Fruit fly (Drosophila melanogaster) whole organism, larva: ENCODE results near the gene CG2854.

Experiments used
- noc ChIP-seq: fragments of 200-800 bp; sonication (Bioruptor generic); optimal IDR thresholded peaks from 3 replicates; lab custom pipeline; 2019; ENCODE audit warnings: missing biosample characterization, mild to moderate bottlenecking, missing genetic modification characterization, moderate library complexity

CG2854 gene

DNA sequence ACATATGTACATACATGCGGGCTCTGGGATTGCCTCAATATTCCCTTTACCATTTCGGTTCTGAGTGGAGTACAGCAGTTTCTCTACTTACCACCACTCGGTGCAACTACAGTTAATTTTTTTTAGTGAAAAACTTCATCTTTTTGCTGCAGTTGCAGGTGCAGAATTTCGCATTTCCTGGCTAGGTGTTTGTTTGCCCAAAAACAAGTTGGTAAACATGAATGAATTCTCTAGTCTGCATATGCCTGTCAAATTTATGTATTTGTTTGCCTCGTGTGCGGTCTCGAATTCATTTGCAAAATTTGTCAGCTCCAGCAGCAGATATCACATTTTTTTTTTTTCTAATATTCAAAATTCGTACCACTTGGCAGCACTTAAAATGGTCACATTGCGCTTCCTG lies at the start of gene CG2854:
Gene CG2854 (plus strand): TSS at position 301 of the 400 bp plus-strand sequence.
- TF ChIP-seq noc (tag; lab: Kevin White, UChicago) = no peak

DNA sequence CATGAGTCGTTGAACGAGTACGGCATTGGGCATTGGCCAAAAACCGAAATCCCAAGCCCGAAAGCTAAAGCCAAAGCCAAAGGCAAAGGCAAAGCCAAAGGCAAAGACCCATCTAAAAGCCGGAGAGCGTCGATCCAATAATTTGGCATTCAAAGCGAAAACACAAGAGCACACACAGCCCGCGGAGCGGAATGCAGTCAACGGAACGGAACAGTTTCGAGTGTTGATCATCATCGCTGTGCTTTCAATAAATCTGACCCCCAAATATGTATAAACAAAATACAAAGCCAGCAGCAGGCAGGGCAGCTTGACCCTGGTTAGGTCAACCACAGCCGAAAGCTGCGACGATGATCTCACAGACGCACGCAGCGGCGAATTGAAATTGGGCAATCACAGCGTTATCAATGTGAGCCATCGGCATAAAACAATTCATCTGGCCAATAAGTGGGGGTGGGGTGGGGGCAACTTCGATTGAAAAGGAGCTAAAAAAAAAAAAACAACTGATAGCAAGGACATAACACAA lies 48.1 kb upstream of the CG2854 start:
- no peak for TF ChIP-seq noc (tag; lab: Kevin White, UChicago)

DNA sequence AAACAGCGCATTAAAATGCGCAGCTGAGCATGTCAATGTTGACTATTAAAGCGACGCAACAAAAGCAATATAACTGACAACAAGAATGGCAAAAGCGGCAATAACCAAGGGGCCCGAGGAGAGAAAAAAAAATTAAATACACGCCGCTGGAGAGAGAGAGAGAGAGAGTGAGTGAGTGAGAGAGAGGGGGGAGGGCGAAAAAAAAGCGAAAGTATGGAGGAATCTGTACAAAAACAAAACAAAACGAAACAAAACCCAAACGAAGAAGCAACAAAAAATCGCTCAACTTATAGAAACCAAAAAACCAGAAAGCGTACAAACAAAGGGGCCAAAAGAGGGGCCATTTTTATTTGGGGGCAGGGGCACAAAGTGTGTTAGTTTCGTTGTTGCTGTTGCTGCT lies 43.5 kb upstream of the CG2854 start:
- no peak for TF ChIP-seq noc (tag; lab: Kevin White, UChicago)

DNA sequence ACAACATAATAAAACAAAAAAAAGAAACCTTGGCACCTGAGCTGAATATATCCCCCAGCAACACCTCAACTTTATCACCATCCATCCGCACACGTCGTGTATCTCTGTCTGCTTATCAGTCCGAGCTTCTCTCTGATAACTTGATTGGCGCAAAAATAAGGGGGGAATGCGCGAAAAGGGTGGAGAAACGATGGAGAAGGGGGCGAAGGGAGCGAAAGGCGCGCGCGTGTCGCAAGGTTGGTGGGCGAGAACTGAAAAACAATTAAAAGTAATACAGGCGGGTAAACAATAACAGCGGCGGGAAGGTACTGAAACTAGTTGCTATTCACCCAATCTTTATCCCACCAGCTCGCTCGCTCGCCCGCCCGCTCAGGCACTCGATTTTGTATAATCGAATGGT lies 40.7 kb upstream of the CG2854 start:
- peak; percentile 34 for TF ChIP-seq noc (tag; lab: Kevin White, UChicago)

DNA sequence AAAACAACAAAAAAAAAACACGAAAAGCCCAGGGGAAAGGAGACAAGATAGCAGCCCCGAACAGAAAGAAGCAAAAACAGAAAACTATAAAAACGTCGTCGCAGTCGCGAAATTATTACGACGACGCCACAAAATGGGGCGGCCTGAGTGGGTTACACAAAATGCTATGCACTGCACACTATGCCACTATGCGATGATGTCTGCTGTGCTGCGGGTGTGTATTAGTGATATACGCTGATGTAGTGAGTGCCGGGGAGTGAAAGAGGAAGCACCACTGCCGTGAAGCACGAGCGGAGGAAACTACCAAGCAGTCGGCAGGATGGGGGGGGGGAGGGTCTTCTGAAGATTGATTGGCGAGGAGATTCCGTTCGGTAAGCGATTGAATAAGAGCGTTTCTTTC lies 39.9 kb upstream of the CG2854 start:
- TF ChIP-seq noc (tag; lab: Kevin White, UChicago) = no peak

DNA sequence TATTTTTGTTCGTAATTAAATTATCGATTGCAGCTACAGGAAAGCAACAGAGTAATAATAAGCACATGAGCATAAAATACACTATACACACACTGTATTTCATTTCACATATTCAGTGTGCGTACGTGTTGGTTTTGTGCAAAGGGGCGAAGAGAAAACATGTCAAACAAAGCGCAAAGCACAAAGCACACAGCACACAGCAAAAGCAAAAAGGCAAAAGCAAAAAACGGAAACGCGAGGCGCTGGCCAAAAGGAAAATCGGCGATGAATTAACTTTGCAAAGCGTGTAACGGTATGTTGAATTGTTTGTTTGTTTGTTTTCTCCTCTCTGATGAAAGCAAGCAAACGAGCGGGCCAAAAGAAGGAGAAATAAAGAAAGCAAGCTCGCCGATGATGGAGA lies 38.6 kb upstream of the CG2854 start:
- TF ChIP-seq noc (tag; lab: Kevin White, UChicago) = no peak

DNA sequence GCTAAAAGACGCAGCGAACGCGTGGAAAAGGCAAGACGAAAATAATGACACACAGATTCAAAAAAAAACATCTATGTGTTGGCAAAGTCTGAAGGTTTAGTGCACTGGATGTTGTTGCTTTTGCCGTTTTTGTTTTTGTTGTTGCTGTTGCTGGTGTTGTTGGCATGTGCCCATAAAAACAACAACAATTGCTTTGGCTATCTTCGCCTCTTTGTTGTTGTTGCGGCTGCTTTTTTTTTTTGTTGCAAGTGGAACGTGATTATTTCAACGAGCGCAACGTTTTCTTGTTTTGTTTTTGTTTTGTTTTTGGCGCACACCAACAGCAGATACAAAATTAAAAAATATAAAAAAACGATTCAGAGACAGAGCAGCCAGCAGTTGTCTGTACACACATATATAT lies 37.8 kb upstream of the CG2854 start:
- no peak for TF ChIP-seq noc (tag; lab: Kevin White, UChicago)

DNA sequence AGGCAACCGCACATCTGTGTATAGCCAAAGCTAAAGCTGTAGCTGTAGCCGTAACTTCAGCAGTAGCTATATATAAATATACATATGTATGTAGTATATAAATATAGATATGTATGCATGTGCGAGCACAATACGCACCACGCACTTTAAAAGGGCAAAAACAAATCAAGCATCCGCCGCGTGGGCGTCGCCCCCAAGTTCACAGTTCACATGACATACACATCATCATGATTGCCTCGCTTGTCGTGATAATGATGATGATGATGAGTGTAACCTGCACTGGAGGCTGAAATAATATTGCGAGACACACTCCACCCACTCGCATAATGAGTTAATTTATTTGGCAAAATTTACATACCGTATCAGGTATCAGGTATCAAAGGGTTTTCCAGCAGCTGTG lies 35.9 kb upstream of the CG2854 start:
- TF ChIP-seq noc (tag; lab: Kevin White, UChicago) = no peak

DNA sequence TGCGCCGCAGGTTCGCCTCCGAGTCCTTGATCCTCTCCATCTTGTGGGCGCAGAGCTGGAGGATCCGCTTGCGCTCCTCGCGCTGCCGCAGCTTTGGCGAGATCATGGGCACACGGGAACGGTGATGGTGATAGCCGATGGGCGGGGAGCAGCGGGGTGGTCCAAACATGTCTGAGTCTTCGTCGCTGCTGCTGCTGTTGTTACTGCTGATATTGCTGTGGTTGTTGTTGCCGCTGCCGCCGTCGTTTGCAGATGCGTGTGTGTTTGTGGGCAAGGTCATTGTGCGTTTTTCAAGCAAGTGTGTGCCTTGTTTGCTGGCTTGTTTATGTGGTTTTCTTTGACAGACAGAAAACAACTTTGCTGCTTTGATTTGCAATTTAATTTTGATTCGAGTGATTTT lies 34.5 kb upstream of the CG2854 start:
- no peak for TF ChIP-seq noc (tag; lab: Kevin White, UChicago)

DNA sequence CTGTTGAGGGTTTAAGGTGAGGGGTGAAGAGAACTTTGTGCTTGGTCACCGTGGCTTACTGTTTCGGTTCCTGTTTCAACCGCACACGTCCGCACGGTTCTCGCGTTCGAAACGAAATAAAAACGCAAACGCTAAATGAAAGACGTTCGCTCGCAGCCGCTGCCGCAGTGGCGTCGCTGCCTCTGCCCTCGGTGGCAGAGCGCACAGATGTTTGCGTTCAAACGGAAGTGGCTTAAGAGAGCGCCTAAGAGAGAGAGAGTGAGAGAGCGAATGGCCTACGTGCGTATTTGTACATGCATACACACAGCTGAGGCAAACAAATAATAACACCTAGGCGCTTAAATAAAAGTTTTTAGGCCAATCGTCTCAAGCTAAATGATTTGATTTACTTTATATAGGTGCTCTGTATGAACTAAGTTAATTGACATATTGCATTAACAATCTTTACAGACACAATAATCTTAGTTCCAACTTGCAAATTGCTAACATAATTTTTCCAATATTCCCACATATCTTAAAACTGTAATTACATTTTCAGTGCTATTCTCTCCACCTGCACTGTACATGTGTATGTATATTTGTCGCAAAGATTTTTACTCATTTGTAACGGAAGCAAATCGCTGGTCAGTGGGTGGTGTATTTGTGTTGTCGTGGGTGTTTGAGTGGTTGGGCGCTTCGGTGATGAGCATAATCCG lies 33.5 kb upstream of the CG2854 start, which contains the start of gene CG2865:
Gene CG2865 (minus strand): TSS at position 118 of the 695 bp plus-strand sequence.
- peak; percentile 98 for TF ChIP-seq noc (tag; lab: Kevin White, UChicago)

DNA sequence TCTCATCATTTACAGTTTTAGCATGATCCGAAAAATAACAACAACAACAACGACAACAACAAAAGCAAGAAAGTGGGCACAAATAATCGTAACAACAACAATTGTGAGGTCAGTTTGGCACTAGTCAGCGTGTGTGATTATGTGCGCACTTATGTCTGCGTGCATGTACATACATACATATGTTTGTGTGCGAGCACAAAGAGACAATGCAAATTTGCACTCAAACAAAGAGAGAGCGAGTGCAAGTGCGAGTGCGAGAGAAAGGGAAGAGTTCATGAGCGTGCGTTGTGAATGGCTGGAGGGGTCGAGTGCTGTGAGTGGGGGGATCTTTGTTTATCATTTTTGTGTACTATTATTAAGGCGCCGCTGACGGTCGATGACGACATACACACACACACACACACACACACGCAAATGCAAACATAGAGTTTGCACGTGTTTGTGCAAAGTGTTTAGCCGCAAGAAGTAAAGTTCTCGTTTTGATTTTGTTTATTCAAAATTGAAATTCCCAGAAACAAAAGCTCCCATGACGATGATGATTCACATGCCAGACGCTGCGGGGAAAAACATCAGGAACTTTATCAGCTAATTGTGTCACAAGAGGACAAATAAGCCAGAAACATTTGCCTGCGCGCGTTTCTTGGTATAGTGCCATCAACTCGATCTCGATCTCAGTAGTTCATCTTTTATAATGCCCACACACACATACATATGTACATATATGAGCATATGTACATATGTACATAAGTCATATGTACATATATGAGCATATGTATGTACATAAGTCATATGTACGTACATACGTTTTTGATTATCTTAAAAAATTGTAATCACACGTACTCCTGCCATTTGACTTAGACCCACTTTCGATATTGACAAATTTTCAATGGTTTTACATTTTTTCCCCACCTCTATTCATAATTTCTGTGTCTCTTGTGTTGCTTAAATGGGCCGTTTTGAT lies 32.2 kb upstream of the CG2854 start:
- TF ChIP-seq noc (tag; lab: Kevin White, UChicago) = no peak

DNA sequence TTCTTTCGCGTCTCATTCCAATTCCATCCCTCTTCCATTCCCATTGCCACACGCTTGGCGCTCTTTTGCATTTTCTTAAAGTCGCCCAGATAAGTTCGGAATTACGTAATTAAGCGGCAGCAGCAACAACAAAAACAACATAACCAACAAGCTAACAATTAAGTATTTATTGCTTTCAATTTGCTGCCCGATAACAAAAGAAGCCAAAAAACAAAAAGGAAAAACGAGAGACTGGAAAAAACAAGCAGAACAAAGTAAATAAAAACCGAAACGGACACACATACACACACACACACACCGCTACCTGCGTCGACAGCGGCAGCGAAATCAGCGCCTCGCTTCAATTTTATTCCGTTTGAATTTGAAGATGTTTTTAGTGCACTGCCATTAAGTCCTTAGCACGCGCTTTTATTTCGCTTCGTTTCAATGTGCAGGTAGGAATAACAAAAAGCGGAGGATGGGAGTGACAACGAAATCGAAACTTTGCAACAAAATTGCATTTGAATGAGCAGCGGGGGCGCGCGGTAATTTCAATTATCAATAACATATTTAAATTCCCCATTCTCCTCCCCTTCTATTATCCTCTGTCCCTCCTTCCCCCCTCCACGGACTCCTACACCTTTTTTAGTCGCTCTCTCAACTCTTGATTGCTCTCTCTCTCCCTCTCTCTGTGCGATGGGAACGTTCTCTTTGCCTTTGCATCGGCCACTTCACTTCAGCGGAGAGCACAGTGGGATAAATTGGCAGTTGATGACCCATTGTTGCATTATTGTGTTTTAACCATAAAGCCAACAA lies 31.3 kb upstream of the CG2854 start, which contains the start of gene Raf:
Gene Raf (plus strand): TSS at position 32 of the 795 bp plus-strand sequence.
- peak; percentile 2 for TF ChIP-seq noc (tag; lab: Kevin White, UChicago)

DNA sequence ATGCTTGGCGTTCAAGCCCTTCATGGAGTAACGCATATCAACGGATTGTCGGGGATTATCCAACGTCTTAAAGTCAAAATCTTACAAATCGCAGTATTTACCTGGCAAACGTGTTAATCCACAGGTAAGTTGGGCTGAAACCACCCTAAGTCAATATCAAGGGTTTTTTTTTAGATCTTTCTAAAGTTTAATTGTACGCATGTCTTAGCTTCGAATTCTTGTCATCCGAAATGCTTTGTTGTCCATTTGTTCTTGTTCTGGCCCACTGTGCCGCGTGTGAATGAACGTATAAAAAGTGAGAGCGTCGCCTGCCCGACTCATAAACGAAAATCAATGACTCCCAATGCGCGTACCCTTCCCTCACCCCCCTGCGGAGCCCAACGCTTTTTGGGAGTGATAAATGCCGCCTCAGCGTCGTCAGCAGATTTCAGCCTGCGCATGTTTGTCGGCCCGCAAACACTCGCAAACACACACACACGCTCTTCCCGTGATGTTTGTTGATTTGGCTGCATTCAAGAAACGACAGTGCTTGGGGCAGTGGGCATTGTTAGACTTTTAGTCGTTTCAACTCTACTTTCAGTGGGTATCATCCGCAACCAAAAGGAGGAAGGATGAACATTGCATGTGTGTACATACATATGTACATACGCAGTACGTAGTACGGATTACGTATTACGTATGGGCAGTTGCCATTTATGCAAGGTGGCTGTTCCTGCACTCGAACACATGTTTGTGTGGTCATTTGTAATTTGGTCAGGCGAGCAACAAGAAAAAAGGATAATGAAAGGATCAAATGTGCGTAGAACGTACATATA lies 30.5 kb upstream of the CG2854 start:
- TF ChIP-seq noc (tag; lab: Kevin White, UChicago) = peak; percentile 94

DNA sequence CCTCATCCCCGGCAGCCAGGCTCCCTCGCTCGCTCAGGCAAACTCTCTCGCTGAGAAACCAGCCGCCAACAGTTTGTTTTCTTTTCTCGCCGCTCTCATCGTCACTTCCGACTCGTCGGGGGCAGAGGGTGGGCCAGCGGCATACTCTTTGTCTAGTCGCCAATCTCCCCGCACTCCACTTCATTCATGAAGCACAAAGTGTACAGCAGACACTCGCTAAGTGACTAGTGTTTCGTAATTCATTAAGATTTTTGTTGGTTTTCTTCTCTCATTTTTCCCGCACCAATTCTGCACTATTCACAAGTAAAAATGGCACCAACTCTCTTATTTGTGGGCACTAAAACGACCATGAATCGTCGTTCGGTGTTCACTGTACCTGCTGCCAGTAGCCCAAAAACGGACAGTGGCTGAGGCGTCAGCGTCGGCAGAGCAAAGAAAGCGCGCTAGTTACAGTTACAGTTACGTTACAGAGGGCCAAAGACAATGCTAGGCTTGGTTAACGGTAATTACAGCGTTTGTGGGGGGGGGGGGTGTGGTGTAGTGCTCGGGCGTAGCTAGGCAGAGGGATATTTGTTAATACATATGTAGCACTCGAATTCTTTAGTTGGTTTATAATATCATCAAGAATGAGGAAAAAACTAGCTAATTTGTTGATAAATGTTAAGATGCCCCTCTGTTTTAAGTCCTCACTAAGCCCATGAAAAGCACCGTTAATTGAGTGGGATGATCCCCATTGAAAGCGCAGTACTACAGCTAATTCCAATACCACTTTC lies 29.3 kb upstream of the CG2854 start:
- peak; percentile 94 for TF ChIP-seq noc (tag; lab: Kevin White, UChicago)
